Worm (Caenorhabditis elegans): ENCODE data around the gene T28C12.15.

T28C12.15 gene

ce11 chrV:6323602-6324001 is 2.0 kb upstream of the T28C12.15 start:
- TF ChIP-seq blmp-1 (tag; optimal IDR thresholded peaks at IDR 0.05) (peak; percentile 24), snpc-4 (tag; optimal IDR thresholded peaks at IDR 0.05) (no peak), efl-1 (optimal IDR thresholded peaks at IDR 0.05) (no peak), efl-1 (GFP tag; optimal IDR thresholded peaks at IDR 0.05 in 1 of 2) (peak in 1 of 2 experiments; percentile 52)

DNA sequence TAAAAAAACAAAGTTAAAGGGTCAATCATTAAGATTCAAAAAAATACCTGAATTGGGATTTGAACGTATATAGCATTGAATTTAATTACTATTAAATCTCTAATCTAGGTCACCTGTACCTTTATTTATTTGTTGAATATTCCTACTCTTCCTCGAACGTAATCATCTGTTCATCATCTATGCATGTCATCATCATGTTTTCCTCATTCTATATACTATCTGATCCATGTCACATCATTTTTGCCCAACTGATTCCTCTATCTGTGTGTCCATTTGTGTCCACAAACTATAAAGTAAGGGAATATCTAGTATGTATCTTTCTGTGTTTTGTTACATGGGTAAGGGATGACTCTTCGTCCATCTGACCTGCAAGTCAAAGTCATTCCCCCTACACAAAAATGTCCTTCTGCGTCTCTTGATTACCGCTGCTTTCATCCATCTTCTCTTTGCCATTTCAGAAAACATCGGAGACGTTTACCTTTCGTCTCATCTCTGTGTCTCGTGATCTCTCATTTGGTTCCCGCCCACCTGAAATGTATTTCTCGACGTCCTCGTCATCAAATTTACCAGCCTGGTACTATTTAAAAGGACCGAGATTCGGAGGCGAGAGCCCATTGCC is 1.3 kb upstream of the T28C12.15 start:
- peak; percentile 22 for TF ChIP-seq nhr-47 (tag; optimal IDR thresholded peaks at IDR 0.05)
- TF ChIP-seq nhr-85 (tag), result peak; percentile 96
- TF ChIP-seq lir-3 (tag; optimal IDR thresholded peaks at IDR 0.05; ENCODE audit: poor library complexity), result no peak
- TF ChIP-seq nhr-20 (tag; optimal IDR thresholded peaks at IDR 0.05), result peak; percentile 89
- TF ChIP-seq nhr-71 (tag; optimal IDR thresholded peaks at IDR 0.05), result peak; percentile 80
- TF ChIP-seq unc-62 (GFP tag; optimal IDR thresholded peaks at IDR 0.05), result no peak
- no peak for TF ChIP-seq pax-3 (tag; optimal IDR thresholded peaks at IDR 0.05)
- no peak for TF ChIP-seq F16B12.6 (tag; optimal IDR thresholded peaks at IDR 0.05)
- peak; percentile 71 for TF ChIP-seq blmp-1 (tag; optimal IDR thresholded peaks at IDR 0.05)
- no peak for TF ChIP-seq hlh-4 (tag; optimal IDR thresholded peaks at IDR 0.05)
- TF ChIP-seq zip-4 (GFP tag; optimal IDR thresholded peaks at IDR 0.05), result no peak
- no peak for TF ChIP-seq isw-1 (GFP tag; IDR thresholded peaks at IDR 0.05)
- no peak for TF ChIP-seq hpl-2 (GFP tag; optimal IDR thresholded peaks at IDR 0.05)
- TF ChIP-seq mep-1 (tag; optimal IDR thresholded peaks at IDR 0.05), result peak; percentile 64
- peak; percentile 40 for TF ChIP-seq tbx-2 (tag; optimal IDR thresholded peaks at IDR 0.05)
- TF ChIP-seq lin-35 (GFP tag; optimal IDR thresholded peaks at IDR 0.05), result peak in 1 of 2 experiments; percentile 65
- TF ChIP-seq grh-1 (GFP tag; IDR thresholded peaks at IDR 0.05), result peak; percentile 47
- no peak for TF ChIP-seq lin-39 (tag; optimal IDR thresholded peaks at IDR 0.05)
- TF ChIP-seq C04F5.9 (tag; optimal IDR thresholded peaks at IDR 0.05), result no peak
- TF ChIP-seq unc-98 (GFP tag; IDR thresholded peaks at IDR 0.05), result no peak
- peak; percentile 66 for TF ChIP-seq snu-23 (GFP tag; optimal IDR thresholded peaks at IDR 0.05)
- peak; percentile 82 for TF ChIP-seq lin-14 (GFP tag; optimal IDR thresholded peaks at IDR 0.05)
- TF ChIP-seq jun-1 (tag; optimal IDR thresholded peaks at IDR 0.05), result no peak
- peak; percentile 6 for TF ChIP-seq lin-13 (GFP tag; optimal IDR thresholded peaks at IDR 0.05)
- TF ChIP-seq ceh-63 (GFP tag; optimal IDR thresholded peaks at IDR 0.05), result no peak
- TF ChIP-seq nhr-77 (tag; optimal IDR thresholded peaks at IDR 0.05), result no peak
- TF ChIP-seq nhr-19 (GFP tag; conservative IDR thresholded peaks at IDR 0.05), result peak; percentile 36; the same call in 1 of the 2 replicates
- no peak for TF ChIP-seq lin-15B (tag; optimal IDR thresholded peaks at IDR 0.05)
- no peak for TF ChIP-seq efl-1 (optimal IDR thresholded peaks at IDR 0.05)
- no peak for TF ChIP-seq efl-1 (GFP tag; optimal IDR thresholded peaks at IDR 0.05 in 1 of 2)
- peak in 5 of 6 experiments; percentile 14 to 69 (median 56) for TF ChIP-seq elt-3 (tag; optimal IDR thresholded peaks at IDR 0.05)
- no peak for TF ChIP-seq mef-2 (tag; optimal IDR thresholded peaks at IDR 0.05)
- no peak for TF ChIP-seq unc-86 (tag; optimal IDR thresholded peaks at IDR 0.05)
- TF ChIP-seq mdl-1 (tag; optimal IDR thresholded peaks at IDR 0.05), result peak in 1 of 2 experiments; percentile 12
- TF ChIP-seq lsy-2 (tag; optimal IDR thresholded peaks at IDR 0.05), result peak; percentile 0 to 17
- no peak for TF ChIP-seq sup-37 (GFP tag; optimal IDR thresholded peaks at IDR 0.05)
- peak in 1 of 3 experiments; percentile 22 for TF ChIP-seq dpl-1 (GFP tag; optimal IDR thresholded peaks at IDR 0.05)
- TF ChIP-seq fkh-4 (tag; optimal IDR thresholded peaks at IDR 0.05; ENCODE audit: borderline replicate concordance), result no peak

ce11 chrV:6321280-6321679 is 303 bp downstream of the T28C12.15 start:
- peak in 1 of 6 experiments; percentile 22 for TF ChIP-seq elt-3 (tag; optimal IDR thresholded peaks at IDR 0.05)
- TF ChIP-seq unc-86 (tag; optimal IDR thresholded peaks at IDR 0.05), result no peak
